Fruit fly (Drosophila melanogaster): ENCODE data around the gene unc-13-4A.

The unc-13-4A gene

dm6 chr3L:7334990-7335389 is 22.3 kb upstream of the unc-13-4A start, which contains the start of the genes wrm1 and wrm2 (continued):
- TF ChIP-seq zf30C (GFP tag; optimal IDR thresholded peaks at IDR 0.05) = no peak
- TF ChIP-seq Nf-YB (GFP tag; optimal IDR thresholded peaks at IDR 0.05) = peak; percentile 7
- TF ChIP-seq da (GFP tag; optimal IDR thresholded peaks at IDR 0.05) = no peak
- peak; percentile 87 for TF ChIP-seq MBD-R2 (GFP tag; IDR thresholded peaks at IDR 0.05)
- TF ChIP-seq Hsf (GFP tag; optimal IDR thresholded peaks at IDR 0.05) = no peak
- peak; percentile 3 for TF ChIP-seq mam (GFP tag; optimal IDR thresholded peaks at IDR 0.05)
- TF ChIP-seq wor (GFP tag; IDR thresholded peaks at IDR 0.05) = no peak
- peak; percentile 6 for TF ChIP-seq zen (tag; optimal IDR thresholded peaks at IDR 0.05)
- TF ChIP-seq CG42726 (GFP tag; IDR thresholded peaks at IDR 0.05; ENCODE audit: partially characterized antibody) = no peak
- TF ChIP-seq CG13296 (GFP tag; optimal IDR thresholded peaks at IDR 0.05) = no peak
- TF ChIP-seq ara (GFP tag; IDR thresholded peaks at IDR 0.05) = no peak
- peak in 1 of 2 experiments; percentile 15 for TF ChIP-seq Hr51 (GFP tag; optimal IDR thresholded peaks at IDR 0.05)
- no peak for TF ChIP-seq CG18619 (GFP tag; optimal IDR thresholded peaks at IDR 0.05)
- TF ChIP-seq stwl (tag; optimal IDR thresholded peaks at IDR 0.05) = peak; percentile 76
- no peak for TF ChIP-seq TFAM (GFP tag; optimal IDR thresholded peaks at IDR 0.05)
- no peak for TF ChIP-seq BtbVII (GFP tag; optimal IDR thresholded peaks at IDR 0.05)
- 0 out of 2 replicates have a peak, but pooled peaks have one; percentile 5 for TF ChIP-seq Xrp1 (GFP tag; IDR thresholded peaks at IDR 0.05)
- TF ChIP-seq CG12659 (GFP tag; optimal IDR thresholded peaks at IDR 0.05) = peak; percentile 4
- peak; percentile 46; the same call in 1 of the 3 replicates for TF ChIP-seq CG34224 (GFP tag; IDR thresholded peaks at IDR 0.05; ENCODE audit: partially characterized antibody)
- TF ChIP-seq CG7963 (GFP tag; IDR thresholded peaks at IDR 0.05; ENCODE audit: partially characterized antibody) = 0 out of 3 replicates have a peak, but pooled peaks have one; percentile 26
- no peak for TF ChIP-seq shn (GFP tag; optimal IDR thresholded peaks at IDR 0.05)
- peak; percentile 38 for TF ChIP-seq CG8290 (GFP tag; optimal IDR thresholded peaks at IDR 0.05)
- peak in 1 of 2 experiments; percentile 95 for TF ChIP-seq CG8290 (tag; optimal IDR thresholded peaks at IDR 0.05)
- no peak for TF ChIP-seq esg (GFP tag; conservative IDR thresholded peaks at IDR 0.05)
- no peak for TF ChIP-seq CG1792 (GFP tag; optimal IDR thresholded peaks at IDR 0.05)
- peak; percentile 84 for TF ChIP-seq Dref (GFP tag; IDR thresholded peaks at IDR 0.05)
- peak; percentile 98 for TF ChIP-seq MESR4 (GFP tag; optimal IDR thresholded peaks at IDR 0.05)
- TF ChIP-seq tgo (GFP tag; IDR thresholded peaks at IDR 0.05) = no peak
- no peak for TF ChIP-seq CG5180 (GFP tag; optimal IDR thresholded peaks at IDR 0.05)
- TF ChIP-seq Neu2 (GFP tag; optimal IDR thresholded peaks at IDR 0.05; ENCODE audit: borderline replicate concordance) = no peak
- TF ChIP-seq scrt (GFP tag; optimal IDR thresholded peaks at IDR 0.05) = no peak
- TF ChIP-seq CG2712 (tag; optimal IDR thresholded peaks at IDR 0.05) = peak; percentile 42
- peak; percentile 88 for TF ChIP-seq Elba2 (GFP tag; optimal IDR thresholded peaks at IDR 0.05)
- TF ChIP-seq amos (GFP tag; IDR thresholded peaks at IDR 0.05; ENCODE audit: partially characterized antibody) = peak; percentile 66
- TF ChIP-seq Sry-δ (GFP tag; optimal IDR thresholded peaks at IDR 0.05) = peak; percentile 90
- no peak for TF ChIP-seq bigmax (GFP tag; optimal IDR thresholded peaks at IDR 0.05)
- no peak for TF ChIP-seq CG10543 (GFP tag; optimal IDR thresholded peaks at IDR 0.05)
- TF ChIP-seq CG12744 (GFP tag; optimal IDR thresholded peaks at IDR 0.05) = no peak
- TF ChIP-seq CG2129 (GFP tag; IDR thresholded peaks at IDR 0.05; ENCODE audit: partially characterized antibody) = peak; percentile 53
- TF ChIP-seq Hr3 (GFP tag; optimal IDR thresholded peaks at IDR 0.05) = no peak
- TF ChIP-seq CG3065 (GFP tag; optimal IDR thresholded peaks at IDR 0.05) = peak; percentile 66
- TF ChIP-seq Stat92E (GFP tag; optimal IDR thresholded peaks at IDR 0.05) = peak in 1 of 3 experiments; percentile 73
- TF ChIP-seq trem (tag; optimal IDR thresholded peaks at IDR 0.05) = peak; percentile 55
- TF ChIP-seq Hr39 (optimal IDR thresholded peaks at IDR 0.05) = no peak
- no peak for TF ChIP-seq CG9876 (GFP tag; optimal IDR thresholded peaks at IDR 0.05)
- TF ChIP-seq CG16815 (GFP tag; optimal IDR thresholded peaks at IDR 0.05) = no peak
- TF ChIP-seq lmd (GFP tag; IDR thresholded peaks at IDR 0.05) = no peak
- TF ChIP-seq bbx (GFP tag; IDR thresholded peaks at IDR 0.05; ENCODE audit: partially characterized antibody) = peak; percentile 79
- no peak for TF ChIP-seq dpn (GFP tag; optimal IDR thresholded peaks at IDR 0.05)
- no peak for TF ChIP-seq cad (GFP tag; optimal IDR thresholded peaks at IDR 0.05)
- TF ChIP-seq gt (GFP tag; IDR thresholded peaks at IDR 0.05) = no peak
